Worm (Caenorhabditis elegans): Measurements from ENCODE around the gene math-40.

Gene math-40

ce11 chrII:1869120-1869519 is 38.7 kb downstream of the math-40 start, which contains the start of gene math-14:
math-14 (plus strand) TSS chrII:1869420.
- TF ChIP-seq dao-5 (tag; optimal IDR thresholded peaks at IDR 0.05) (no peak), him-1 (tag; optimal IDR thresholded peaks at IDR 0.05) (no peak), W03F9.2 (tag; optimal IDR thresholded peaks at IDR 0.05) (no peak)

ce11 chrII:1870875-1871592 is 40.6 kb downstream of the math-40 start, which contains the start of gene math-10:
math-10 (plus strand) TSS chrII:1871542.
- TF ChIP-seq dao-5 (tag; optimal IDR thresholded peaks at IDR 0.05) (no peak), W03F9.2 (tag; optimal IDR thresholded peaks at IDR 0.05) (no peak), him-1 (tag; optimal IDR thresholded peaks at IDR 0.05) (no peak)

- TF ChIP-seq him-1 (tag; optimal IDR thresholded peaks at IDR 0.05) (no peak), W03F9.2 (tag; optimal IDR thresholded peaks at IDR 0.05) (no peak), dao-5 (tag; optimal IDR thresholded peaks at IDR 0.05) (no peak)
Measured at ce11 chrII:1875658-1876057, 45.2 kb downstream of the math-40 start, which contains the start of gene math-13. math-13 (plus strand) TSS chrII:1875958.

- TF ChIP-seq him-1 (tag; optimal IDR thresholded peaks at IDR 0.05) (no peak), dao-5 (tag; optimal IDR thresholded peaks at IDR 0.05) (no peak), W03F9.2 (tag; optimal IDR thresholded peaks at IDR 0.05) (no peak)
Measured at ce11 chrII:1878663-1879062, 48.2 kb downstream of the math-40 start, which contains the start of gene math-16. math-16 (minus strand) TSS chrII:1878763.

Data from whole organism, L4/young adult.